Worm (Caenorhabditis elegans) whole organism, early embryonic: ENCODE measurements around the gene srg-8.

Experiments used
- ama-1 ChIP-seq: fragments of 150-350 bp; optimal IDR thresholded peaks from 2 replicates; lab custom pipeline; 2014
- ets-7 ChIP-seq: sonication (generic microtip); optimal IDR thresholded peaks from 2 replicates; lab custom pipeline; 2016; ENCODE audit warnings: missing genotype, missing genetic modification characterization, missing compliant biosample characterization
- hmg-4 ChIP-seq: fragments of 200-800 bp; sonication (Bioruptor generic); optimal IDR thresholded peaks from 2 replicates; lab custom pipeline; 2018; ENCODE audit warnings: mild to moderate bottlenecking, missing genetic modification characterization, missing compliant biosample characterization
- hnd-1 ChIP-seq: sonication (generic microtip); optimal IDR thresholded peaks from 2 replicates; lab custom pipeline; 2016; ENCODE audit warnings: missing genetic modification characterization, missing compliant biosample characterization
- pes-1 ChIP-seq: fragments of 200-800 bp; sonication (Bioruptor generic); IDR thresholded peaks from 2 replicates; pipeline ENCODE4 v1.3.6; 2022; ENCODE audit warnings: missing genetic modification reagents, missing genetic modification characterization, missing compliant biosample characterization
- tbx-11 ChIP-seq: fragments of 200-800 bp; sonication (Bioruptor generic); IDR thresholded peaks from 2 replicates; pipeline ENCODE4 v1.3.6; 2022; ENCODE audit warnings: missing genetic modification characterization, missing compliant biosample characterization
- tra-4 ChIP-seq: sonication (generic microtip); optimal IDR thresholded peaks from 2 replicates; lab custom pipeline; 2017; ENCODE audit warnings: missing genetic modification characterization, missing compliant biosample characterization

ce11 chrIII:6251511-6251910 lies 3.1 kb downstream of the srg-8 start, which contains the start of gene amdh-1:
- TF ChIP-seq ets-7 (tag; lab: Kevin White, UChicago) (no peak), hmg-4 (GFP tag; lab: Kevin White, UChicago) (no peak), hnd-1 (tag; lab: Kevin White, UChicago) (no peak), tbx-11 (GFP tag; lab: Robert Waterston, UW) (no peak), tra-4 (no peak), ama-1 (no peak), pes-1 (GFP tag; lab: Robert Waterston, UW) (no peak)
